Fruit fly (Drosophila melanogaster) whole organism, embryonic: ENCODE measurements around the gene Sr-CI.

ENCODE experiments used
- Aef1 ChIP-seq: fragments of 200-800 bp; sonication (Bioruptor generic); IDR thresholded peaks from 3 replicates; pipeline ENCODE4 v1.3.6; 2022; ENCODE audit warnings: missing biosample characterization, missing genetic modification characterization
- Asciz ChIP-seq: fragments of 200-800 bp; sonication (Bioruptor generic); optimal IDR thresholded peaks from 2 replicates; lab custom pipeline; 2017; ENCODE audit warnings: missing biosample characterization, mild to moderate bottlenecking, missing genetic modification characterization, missing genetic modification reagents
- CG10431 ChIP-seq: fragments of 200-800 bp; sonication (Bioruptor generic); optimal IDR thresholded peaks from 3 replicates; lab custom pipeline; 2018; ENCODE audit warnings: missing biosample characterization, mild to moderate bottlenecking, missing genetic modification characterization
- CG15011 ChIP-seq: fragments of 200-800 bp; sonication (Bioruptor generic); optimal IDR thresholded peaks from 3 replicates; lab custom pipeline; 2018; ENCODE audit warnings: missing biosample characterization, mild to moderate bottlenecking, missing genetic modification characterization
- CG6689 ChIP-seq: fragments of 200-800 bp; sonication (Bioruptor generic); IDR thresholded peaks from 2 replicates; pipeline ENCODE4 v1.3.6; 2022; ENCODE audit warnings: missing biosample characterization, missing genetic modification characterization
- NC2β ChIP-seq: fragments of 200-800 bp; sonication (Bioruptor generic); optimal IDR thresholded peaks from 2 replicates; lab custom pipeline; 2016; ENCODE audit warnings: missing biosample characterization, missing genetic modification characterization
- Scr ChIP-seq: fragments of 200-800 bp; sonication (Bioruptor generic); IDR thresholded peaks from 2 replicates; pipeline ENCODE4 v1.3.6; 2022; ENCODE audit warnings: missing biosample characterization, missing genetic modification characterization; ENCODE audit not compliant: partially characterized antibody
- knrl ChIP-seq: fragments of 200-800 bp; sonication (Bioruptor generic); IDR thresholded peaks from 3 replicates; pipeline ENCODE4 v1.3.6; 2022; ENCODE audit warnings: missing biosample characterization, missing genetic modification characterization; ENCODE audit not compliant: partially characterized antibody
- tin ChIP-seq: fragments of 200-800 bp; sonication (Bioruptor generic); optimal IDR thresholded peaks from 3 replicates; lab custom pipeline; 2016; ENCODE audit warnings: missing biosample characterization, missing genetic modification characterization

DNA sequence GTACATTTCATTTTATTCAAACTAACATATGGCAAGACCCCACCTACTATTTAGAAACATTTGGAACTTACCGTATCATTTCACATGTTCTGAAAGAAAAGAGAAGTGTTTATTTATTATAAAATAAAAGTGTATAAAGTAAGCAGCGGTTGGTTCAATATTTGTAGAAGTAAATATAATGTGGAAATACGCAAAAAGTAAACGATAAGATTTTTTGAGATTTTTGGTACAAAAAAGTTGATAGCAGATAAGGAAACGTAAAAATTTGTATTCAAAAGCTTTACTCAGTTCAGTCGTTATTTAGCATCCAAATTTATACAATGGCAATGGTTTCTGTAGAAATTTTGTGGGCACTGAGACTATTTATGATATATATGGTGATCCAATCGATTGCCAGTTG is 1.5 kb upstream of the Sr-CI start, which contains the start of gene Sr-CIII:
- TF ChIP-seq NC2β (no peak), Scr (GFP tag; lab: Robert Waterston, UW) (no peak), CG10431 (no peak), Aef1 (GFP tag; lab: Robert Waterston, UW) (no peak), CG6689 (no peak), CG15011 (no peak), knrl (GFP tag; lab: Robert Waterston, UW) (no peak), Asciz (no peak), tin (no peak)
